Worm (Caenorhabditis elegans): Measurements from ENCODE around the gene nrx-1.

Gene nrx-1

DNA sequence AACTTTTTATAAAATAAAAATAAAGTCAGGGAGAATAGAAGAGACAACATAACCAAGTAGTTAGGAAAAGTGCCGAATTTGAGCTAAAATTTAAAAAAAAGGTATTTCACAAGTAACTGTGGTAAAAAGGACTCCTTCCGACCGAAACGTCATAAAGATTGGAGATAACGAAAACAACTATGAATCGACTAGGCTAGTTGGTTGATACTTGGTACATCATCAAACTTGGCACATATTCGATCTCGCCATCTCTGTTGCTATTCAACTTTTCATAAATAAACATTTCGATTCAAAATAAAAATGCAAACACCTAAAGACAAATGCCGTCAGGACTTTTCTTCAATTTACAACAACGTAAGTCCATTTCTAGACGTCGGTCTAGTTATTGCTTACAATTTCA is 13.0 kb upstream of the nrx-1 start, which contains the start of gene C29A12.22:
Gene C29A12.22, plus strand, starts transcription at position 301 of the 400 bp plus-strand sequence.
- TF ChIP-seq ztf-4 (tag; optimal IDR thresholded peaks at IDR 0.05) (no peak), nhr-11 (tag; optimal IDR thresholded peaks at IDR 0.05) (no peak), fos-1 (tag; optimal IDR thresholded peaks at IDR 0.05) (no peak), sea-2 (GFP tag; optimal IDR thresholded peaks at IDR 0.05) (no peak), ama-1 (optimal IDR thresholded peaks at IDR 0.05) (no peak), nhr-12 (tag; optimal IDR thresholded peaks at IDR 0.05) (no peak), tbx-2 (tag; optimal IDR thresholded peaks at IDR 0.05) (no peak), hmg-11 (tag; optimal IDR thresholded peaks at IDR 0.05) (no peak), ztf-11 (tag; optimal IDR thresholded peaks at IDR 0.05) (no peak), lsy-12 (tag; optimal IDR thresholded peaks at IDR 0.05) (no peak), pha-4 (tag; optimal IDR thresholded peaks at IDR 0.05) (no peak)

- TF ChIP-seq ZK546.5 (tag; optimal IDR thresholded peaks at IDR 0.05) (no peak), ceh-82 (tag; optimal IDR thresholded peaks at IDR 0.05) (no peak), elt-2 (tag; optimal IDR thresholded peaks at IDR 0.05) (peak; percentile 4), nfya-1 (tag; optimal IDR thresholded peaks at IDR 0.05; ENCODE audit: insufficient read depth) (peak; percentile 36), nhr-25 (tag; optimal IDR thresholded peaks at IDR 0.05) (peak; percentile 34), nhr-77 (tag; optimal IDR thresholded peaks at IDR 0.05) (no peak), lin-15B (tag; optimal IDR thresholded peaks at IDR 0.05) (peak; percentile 44)
Measured at ce11 chrV:10813425-10814156, 11.2 kb upstream of the nrx-1 start, which contains the start of the genes C29A12.1 and lig-1. C29A12.1 (minus strand) TSS chrV:10813487. lig-1 (plus strand) TSS chrV:10814106.

DNA sequence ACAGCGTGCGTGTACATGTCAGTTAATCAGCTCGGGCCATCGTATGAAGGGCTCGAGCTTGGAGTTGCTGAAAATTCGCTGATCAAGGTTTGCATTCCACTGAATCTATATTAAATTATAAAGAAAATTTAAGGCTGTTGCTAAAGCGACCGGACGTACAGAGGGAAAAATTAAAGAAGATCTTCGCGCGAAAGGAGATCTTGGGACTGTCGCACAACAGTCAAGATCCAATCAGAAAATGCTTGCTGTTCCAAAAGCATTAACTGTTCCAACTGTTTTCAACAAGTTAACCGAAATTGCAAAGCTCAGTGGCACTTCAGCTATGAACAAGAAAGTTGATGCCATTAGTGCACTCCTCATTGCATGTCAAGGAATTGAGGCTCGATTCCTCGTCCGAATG is 10.5 kb upstream of the nrx-1 start:
- TF ChIP-seq ama-1 (optimal IDR thresholded peaks at IDR 0.05) (no peak), aly-2 (tag; optimal IDR thresholded peaks at IDR 0.05) (no peak), lin-15B (tag; optimal IDR thresholded peaks at IDR 0.05) (no peak), lsy-12 (tag; optimal IDR thresholded peaks at IDR 0.05) (no peak), nhr-25 (tag; optimal IDR thresholded peaks at IDR 0.05) (no peak), ceh-82 (tag; optimal IDR thresholded peaks at IDR 0.05) (no peak), lin-39 (tag; optimal IDR thresholded peaks at IDR 0.05) (no peak), elt-2 (tag; optimal IDR thresholded peaks at IDR 0.05) (no peak), pha-4 (tag; optimal IDR thresholded peaks at IDR 0.05) (no peak), nhr-43 (tag; optimal IDR thresholded peaks at IDR 0.05; ENCODE audit: poor library complexity, severe bottlenecking) (no peak), mml-1 (tag; optimal IDR thresholded peaks at IDR 0.05) (no peak), nhr-77 (tag; optimal IDR thresholded peaks at IDR 0.05) (no peak), R02D3.7 (tag; optimal IDR thresholded peaks at IDR 0.05) (no peak), elt-1 (tag; optimal IDR thresholded peaks at IDR 0.05) (no peak), unc-62 (GFP tag; optimal IDR thresholded peaks at IDR 0.05) (no peak), nfya-1 (tag; optimal IDR thresholded peaks at IDR 0.05; ENCODE audit: insufficient read depth) (no peak), mdl-1 (tag; optimal IDR thresholded peaks at IDR 0.05) (no peak)

- TF ChIP-seq sea-2 (GFP tag; optimal IDR thresholded peaks at IDR 0.05) (no peak), fkh-10 (GFP tag; optimal IDR thresholded peaks at IDR 0.05) (peak; percentile 25)
Measured at ce11 chrV:10816831-10817230, 8.0 kb upstream of the nrx-1 start.

ce11 chrV:10818498-10818897 is 6.3 kb upstream of the nrx-1 start:
- TF ChIP-seq nhr-12 (tag; optimal IDR thresholded peaks at IDR 0.05) (no peak), R02D3.7 (tag; optimal IDR thresholded peaks at IDR 0.05) (no peak), ZK546.5 (tag; optimal IDR thresholded peaks at IDR 0.05) (no peak), nhr-67 (tag; optimal IDR thresholded peaks at IDR 0.05) (no peak), nfya-1 (tag; optimal IDR thresholded peaks at IDR 0.05; ENCODE audit: insufficient read depth) (no peak), nhr-25 (tag; optimal IDR thresholded peaks at IDR 0.05) (no peak), nhr-237 (tag; optimal IDR thresholded peaks at IDR 0.05) (no peak)

ce11 chrV:10832862-10833261 is 8.1 kb downstream of the nrx-1 start:
- no peak for TF ChIP-seq ceh-16 (tag; optimal IDR thresholded peaks at IDR 0.05)
- no peak for TF ChIP-seq fkh-10 (GFP tag; optimal IDR thresholded peaks at IDR 0.05)
- TF ChIP-seq mdl-1 (tag; optimal IDR thresholded peaks at IDR 0.05), result no peak
- TF ChIP-seq nhr-11 (tag; optimal IDR thresholded peaks at IDR 0.05), result no peak
- TF ChIP-seq unc-39 (tag; optimal IDR thresholded peaks at IDR 0.05), result no peak
- no peak for TF ChIP-seq sea-2 (GFP tag; optimal IDR thresholded peaks at IDR 0.05)
- no peak for TF ChIP-seq ztf-4 (tag; optimal IDR thresholded peaks at IDR 0.05)
- TF ChIP-seq mml-1 (tag; optimal IDR thresholded peaks at IDR 0.05), result no peak
- TF ChIP-seq elt-1 (tag; optimal IDR thresholded peaks at IDR 0.05), result no peak
- TF ChIP-seq ceh-9 (tag; optimal IDR thresholded peaks at IDR 0.05), result no peak
- no peak for TF ChIP-seq nhr-12 (tag; optimal IDR thresholded peaks at IDR 0.05)
- TF ChIP-seq fkh-2 (tag; optimal IDR thresholded peaks at IDR 0.05), result no peak
